Worm (Caenorhabditis elegans): ENCODE results near the gene klp-7.

klp-7 gene

DNA sequence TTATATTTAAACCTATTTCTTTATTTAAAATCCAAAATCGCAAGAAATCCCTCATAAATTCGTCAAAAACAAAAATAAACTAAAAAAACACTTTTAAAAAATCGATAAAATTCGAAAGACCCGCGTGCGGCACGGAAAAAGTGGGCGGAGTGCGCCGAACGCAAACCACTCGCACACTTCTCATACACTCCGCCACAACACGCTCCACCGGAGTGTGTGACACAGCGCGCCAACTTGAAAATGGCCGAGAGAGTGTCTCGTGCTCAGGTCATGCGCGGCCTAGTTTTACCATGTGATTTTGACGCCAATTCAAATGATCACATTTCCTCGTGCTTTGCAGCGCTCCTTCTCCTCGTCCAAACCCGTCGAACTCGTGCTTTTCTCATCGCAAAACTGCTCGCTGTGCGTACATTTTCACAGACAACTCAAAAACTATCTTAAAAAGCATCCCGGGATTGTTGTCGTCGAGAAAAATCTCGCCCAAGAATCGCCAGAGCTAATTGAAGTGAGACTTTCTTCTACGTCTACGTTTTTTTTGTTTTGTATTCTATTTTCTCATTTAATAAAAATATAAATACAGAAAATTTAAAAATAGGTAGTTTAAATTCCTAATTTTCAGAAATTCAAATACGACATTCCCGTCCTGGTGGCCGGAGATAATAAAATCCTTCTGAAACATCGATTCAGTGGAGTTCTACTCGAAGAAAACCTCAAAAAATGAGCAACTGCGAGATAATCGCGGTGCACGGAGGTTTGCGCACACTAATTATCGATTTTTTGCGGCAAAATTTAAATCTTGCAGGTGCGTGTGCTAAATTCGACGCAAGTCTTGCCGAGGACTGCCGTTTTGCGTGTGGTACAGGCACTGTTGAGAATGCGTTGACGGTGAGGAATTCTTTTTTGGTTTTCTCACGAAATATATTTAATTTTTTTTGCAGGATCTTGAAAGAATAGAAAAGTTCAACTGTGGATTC, 46.4 kb upstream of the klp-7 start, which contains the start of gene tasp-1 (continued):
- TF ChIP-seq daf-16 (GFP tag; optimal IDR thresholded peaks at IDR 0.05) (peak; percentile 94 to 97), daf-16 (tag; optimal IDR thresholded peaks at IDR 0.05) (peak; percentile 94), egl-27 (tag; optimal IDR thresholded peaks at IDR 0.05) (peak; percentile 88), zfp-2 (tag; optimal IDR thresholded peaks at IDR 0.05) (peak; percentile 93), snpc-4 (tag; optimal IDR thresholded peaks at IDR 0.05) (peak; percentile 66), attf-4 (tag; optimal IDR thresholded peaks at IDR 0.05) (peak; percentile 79), ctbp-1 (GFP tag; IDR thresholded peaks at IDR 0.05) (peak; percentile 100), tag-97 (GFP tag; IDR thresholded peaks at IDR 0.05) (peak; percentile 96), vab-7 (GFP tag; IDR thresholded peaks at IDR 0.05) (peak; percentile 100), ceh-28 (tag; optimal IDR thresholded peaks at IDR 0.05) (peak; percentile 96), cey-2 (tag; optimal IDR thresholded peaks at IDR 0.05; ENCODE audit: borderline replicate concordance, insufficient read depth) (peak; percentile 88), egl-43 (GFP tag; IDR thresholded peaks at IDR 0.05) (peak; percentile 100), dve-1 (tag; optimal IDR thresholded peaks at IDR 0.05; ENCODE audit: insufficient read depth) (peak; percentile 100), lim-7 (GFP tag; IDR thresholded peaks at IDR 0.05) (peak; percentile 98), spr-3 (GFP tag; optimal IDR thresholded peaks at IDR 0.05) (peak; percentile 99), ama-1 (optimal IDR thresholded peaks at IDR 0.05) (peak; percentile 77), T26A8.4 (GFP tag; IDR thresholded peaks at IDR 0.05) (peak; percentile 100), hif-1 (tag; optimal IDR thresholded peaks at IDR 0.05) (peak; percentile 95 to 99), snpc-1.2 (GFP tag; IDR thresholded peaks at IDR 0.05) (peak; percentile 93), pqm-1 (tag; optimal IDR thresholded peaks at IDR 0.05) (peak; percentile 86), nhr-10 (tag; optimal IDR thresholded peaks at IDR 0.05) (peak; percentile 100), mxl-3 (GFP tag; optimal IDR thresholded peaks at IDR 0.05) (peak; percentile 100), lin-38 (GFP tag; IDR thresholded peaks at IDR 0.05) (peak; percentile 99), lin-29 (GFP tag; IDR thresholded peaks at IDR 0.05) (peak; percentile 99), zfp-3 (GFP tag; conservative IDR thresholded peaks at IDR 0.05) (peak; percentile 100), unc-130 (GFP tag; optimal IDR thresholded peaks at IDR 0.05) (peak; percentile 99), nhr-41 (GFP tag; IDR thresholded peaks at IDR 0.05) (peak; percentile 99), hmg-1.1 (GFP tag; IDR thresholded peaks at IDR 0.05) (peak; percentile 100), mep-1 (tag; optimal IDR thresholded peaks at IDR 0.05) (peak; percentile 100), unc-62 (GFP tag; optimal IDR thresholded peaks at IDR 0.05 in 1 of 2) (peak; percentile 68 to 100), unc-62 (tag; optimal IDR thresholded peaks at IDR 0.05) (peak; percentile 90), dmd-9 (GFP tag; IDR thresholded peaks at IDR 0.05) (peak; percentile 99), ZK337.2 (GFP tag; IDR thresholded peaks at IDR 0.05) (peak; percentile 96), jun-1 (tag; optimal IDR thresholded peaks at IDR 0.05) (peak; percentile 98)

DNA sequence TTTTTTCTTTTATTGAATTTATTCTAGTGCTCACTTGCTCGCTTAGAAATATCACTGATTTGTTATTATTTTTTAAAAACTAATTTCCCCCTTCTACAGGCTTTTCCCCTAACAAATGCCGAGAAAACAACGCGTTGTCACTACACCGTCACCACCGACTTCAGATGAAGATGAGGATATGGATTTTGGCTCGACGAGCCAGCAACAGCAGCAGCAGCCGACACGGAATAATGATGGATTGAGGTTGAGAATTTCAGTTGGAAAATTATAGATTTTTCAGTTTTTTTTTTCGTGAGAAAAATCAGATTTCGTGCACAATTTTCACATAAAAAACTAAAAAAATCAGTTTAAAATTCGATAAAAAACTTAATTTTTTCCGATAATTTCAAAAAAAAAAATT, 42.7 kb upstream of the klp-7 start, which contains the start of gene dpy-28:
dpy-28 (plus strand) TSS at position 100 of the 400 bp plus-strand sequence.
- no peak for TF ChIP-seq Y48G9A.11 (GFP tag; IDR thresholded peaks at IDR 0.05)
- no peak for TF ChIP-seq lin-39 (tag; optimal IDR thresholded peaks at IDR 0.05)
- no peak for TF ChIP-seq lim-7 (GFP tag; IDR thresholded peaks at IDR 0.05)
- TF ChIP-seq nhr-28 (tag; optimal IDR thresholded peaks at IDR 0.05), result no peak
- no peak for TF ChIP-seq egl-43 (GFP tag; IDR thresholded peaks at IDR 0.05)
- TF ChIP-seq dmd-8 (GFP tag; IDR thresholded peaks at IDR 0.05), result no peak
- TF ChIP-seq hlh-30 (tag; optimal IDR thresholded peaks at IDR 0.05; ENCODE audit: insufficient read depth), result no peak
- no peak for TF ChIP-seq F10B5.3 (tag; optimal IDR thresholded peaks at IDR 0.05)
- TF ChIP-seq T26A8.4 (GFP tag; IDR thresholded peaks at IDR 0.05), result no peak
- TF ChIP-seq unc-62 (GFP tag; optimal IDR thresholded peaks at IDR 0.05 in 1 of 2), result no peak
- TF ChIP-seq unc-62 (tag; optimal IDR thresholded peaks at IDR 0.05), result no peak
- TF ChIP-seq daf-16 (GFP tag; optimal IDR thresholded peaks at IDR 0.05), result no peak
- TF ChIP-seq daf-16 (tag; optimal IDR thresholded peaks at IDR 0.05), result peak; percentile 20
- no peak for TF ChIP-seq lir-3 (tag; optimal IDR thresholded peaks at IDR 0.05)
- peak; percentile 70 for TF ChIP-seq ama-1 (optimal IDR thresholded peaks at IDR 0.05)
- no peak for TF ChIP-seq lin-15B (tag; optimal IDR thresholded peaks at IDR 0.05)
- TF ChIP-seq ceh-28 (tag; optimal IDR thresholded peaks at IDR 0.05), result no peak
- TF ChIP-seq ceh-44 (GFP tag; IDR thresholded peaks at IDR 0.05), result no peak
- no peak for TF ChIP-seq nhr-77 (tag; optimal IDR thresholded peaks at IDR 0.05)
- TF ChIP-seq F37D6.2 (tag; optimal IDR thresholded peaks at IDR 0.05), result no peak
- TF ChIP-seq nhr-111 (GFP tag; optimal IDR thresholded peaks at IDR 0.05), result no peak
- no peak for TF ChIP-seq zfp-3 (GFP tag; conservative IDR thresholded peaks at IDR 0.05)
- no peak for TF ChIP-seq lin-1 (GFP tag; IDR thresholded peaks at IDR 0.05)
- peak; percentile 34 for TF ChIP-seq mep-1 (tag; optimal IDR thresholded peaks at IDR 0.05)
- peak; percentile 81 for TF ChIP-seq aha-1 (tag)
